Worm (Caenorhabditis elegans) whole organism, L3 larva: ENCODE data around the gene F10D2.10.

Experiments used
- ama-1 ChIP-seq: fragments of 150-350 bp; optimal IDR thresholded peaks from 2 replicates; lab custom pipeline; 2018
- fkh-10 ChIP-seq: sonication (generic microtip); optimal IDR thresholded peaks from 2 replicates; lab custom pipeline; 2017; ENCODE audit warnings: missing biosample characterization, missing genetic modification reagents, missing genetic modification characterization
- fkh-2 ChIP-seq: fragments of 150-350 bp; optimal IDR thresholded peaks from 2 replicates; lab custom pipeline; 2014; ENCODE audit warnings: missing biosample characterization, missing genetic modification reagents, missing genetic modification characterization
- lin-15B ChIP-seq: fragments of 150-350 bp; optimal IDR thresholded peaks from 2 replicates; lab custom pipeline; 2014; ENCODE audit warnings: missing biosample characterization, missing genetic modification characterization
- nfya-1 ChIP-seq: sonication (generic microtip); optimal IDR thresholded peaks from 2 replicates; lab custom pipeline; 2017; ENCODE audit warnings: missing genetic modification characterization, mild to moderate bottlenecking, missing compliant biosample characterization, antibody characterized with exemption, moderate library complexity; ENCODE audit not compliant: insufficient read depth
- nhr-237 ChIP-seq: fragments of 150-350 bp; optimal IDR thresholded peaks from 2 replicates; lab custom pipeline; 2014; ENCODE audit warnings: missing biosample characterization, missing genetic modification characterization
- nhr-28 ChIP-seq: fragments of 150-350 bp; optimal IDR thresholded peaks from 2 replicates; lab custom pipeline; 2014; ENCODE audit warnings: missing biosample characterization, missing genetic modification characterization
- snpc-4 ChIP-seq: fragments of 150-350 bp; optimal IDR thresholded peaks from 2 replicates; lab custom pipeline; 2014; ENCODE audit warnings: missing biosample characterization, missing genetic modification characterization
- unc-39 ChIP-seq: sonication (generic microtip); optimal IDR thresholded peaks from 4 replicates; lab custom pipeline; 2017; ENCODE audit warnings: missing biosample characterization, missing genetic modification characterization
- unc-62 ChIP-seq: fragments of 150-350 bp; sonication (generic microtip); optimal IDR thresholded peaks from 4 replicates; lab custom pipeline; 2014; ENCODE audit warnings: missing biosample characterization, missing genetic modification reagents, missing genetic modification characterization
- zag-1 ChIP-seq: fragments of 150-350 bp; optimal IDR thresholded peaks from 2 replicates; lab custom pipeline; 2014; ENCODE audit warnings: missing biosample characterization, missing genetic modification characterization
- ztf-11 ChIP-seq: fragments of 150-350 bp; optimal IDR thresholded peaks from 2 replicates; lab custom pipeline; 2014; ENCODE audit warnings: missing biosample characterization, missing genetic modification characterization

ce11 chrV:7178843-7179242, 22.9 kb upstream of the F10D2.10 start, which contains the start of gene cpsf-2:
- TF ChIP-seq lin-15B (tag; lab: Kevin White, UChicago) (no peak), snpc-4 (tag; lab: Kevin White, UChicago) (no peak), ztf-11 (tag; lab: Kevin White, UChicago) (no peak), nfya-1 (tag; lab: Kevin White, UChicago) (peak; percentile 14), nhr-28 (tag; lab: Kevin White, UChicago) (no peak), unc-62 (GFP tag; lab: Kevin White, UChicago) (no peak), zag-1 (tag; lab: Kevin White, UChicago) (no peak), unc-39 (tag; lab: Kevin White, UChicago) (no peak), nhr-237 (tag; lab: Kevin White, UChicago) (no peak), fkh-10 (GFP tag; lab: Kevin White, UChicago) (no peak), fkh-2 (tag; lab: Kevin White, UChicago) (no peak), ama-1 (lab: Kevin White, UChicago) (no peak)
